Fruit fly (Drosophila melanogaster): ENCODE measurements around the gene CG34124.

DNA sequence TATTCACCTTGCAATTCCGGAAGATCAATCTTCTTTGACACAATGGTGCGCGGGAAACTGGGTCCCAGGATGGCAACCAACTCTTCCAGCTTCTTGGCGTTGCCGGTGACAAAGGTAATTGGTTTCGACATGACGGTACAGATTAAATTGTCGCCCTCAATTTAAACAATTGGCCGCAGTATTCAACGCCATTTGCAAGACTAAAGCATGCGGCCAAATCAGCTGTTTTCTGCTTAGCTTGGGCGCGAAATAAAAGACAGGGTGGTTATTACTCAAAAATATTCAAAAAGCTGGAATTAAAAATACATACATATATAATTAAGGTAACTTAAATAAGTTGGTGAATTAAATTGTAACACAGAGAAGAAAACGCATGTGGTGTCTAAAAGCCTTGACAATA, 20.9 kb downstream of the CG34124 start, which contains the start of gene CG8891:
- TF ChIP-seq CG10631 (GFP tag; optimal IDR thresholded peaks at IDR 0.05) = no peak
- no peak for TF ChIP-seq Ets21C (GFP tag; optimal IDR thresholded peaks at IDR 0.05)
- TF ChIP-seq spab (GFP tag; optimal IDR thresholded peaks at IDR 0.05) = no peak
- no peak for TF ChIP-seq Lpt (GFP tag; optimal IDR thresholded peaks at IDR 0.05)
